Fruit fly (Drosophila melanogaster): ENCODE data around the gene aus.

DNA sequence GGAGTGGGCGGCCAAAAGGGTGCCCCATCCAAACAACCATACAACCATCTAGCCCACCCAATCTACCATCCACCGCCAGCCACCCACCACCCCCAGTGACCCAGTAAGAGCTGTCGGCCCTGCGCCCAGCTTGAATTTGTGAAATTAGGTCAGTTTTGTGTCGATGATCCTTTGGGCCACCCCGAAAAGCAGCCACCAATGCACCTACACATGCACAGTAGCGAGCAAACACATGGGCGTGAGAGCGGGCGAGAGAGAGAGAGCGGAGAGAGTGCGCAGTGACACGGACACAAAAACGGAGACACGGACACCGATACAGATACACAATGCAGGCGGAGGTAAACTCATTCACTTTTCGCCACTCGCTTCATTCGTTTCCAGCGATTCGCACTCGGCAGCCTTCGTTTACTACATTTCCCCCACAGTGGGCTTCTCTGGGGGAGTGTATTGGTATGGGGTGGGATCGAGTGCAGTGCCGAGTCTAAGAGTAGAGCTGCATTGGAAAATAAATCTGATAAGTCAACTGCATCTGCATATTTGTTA is 60.3 kb downstream of the aus start:
- TF ChIP-seq pad (GFP tag; optimal IDR thresholded peaks at IDR 0.05), result no peak
- TF ChIP-seq kay (GFP tag; ENCODE audit: borderline replicate concordance), result no peak
- no peak for TF ChIP-seq cnc (optimal IDR thresholded peaks at IDR 0.05)
- no peak for TF ChIP-seq Hr96 (GFP tag; optimal IDR thresholded peaks at IDR 0.05)
- TF ChIP-seq CG14711 (tag; optimal IDR thresholded peaks at IDR 0.05), result no peak
- no peak for TF ChIP-seq tj (GFP tag; optimal IDR thresholded peaks at IDR 0.05)
- TF ChIP-seq CG7101 (tag; optimal IDR thresholded peaks at IDR 0.05), result no peak
- no peak for TF ChIP-seq Mnt (GFP tag; optimal IDR thresholded peaks at IDR 0.05)
- no peak for TF ChIP-seq cic (GFP tag; optimal IDR thresholded peaks at IDR 0.05)
- no peak for TF ChIP-seq CG5204 (GFP tag; optimal IDR thresholded peaks at IDR 0.05)
- no peak for TF ChIP-seq CG7045 (GFP tag; optimal IDR thresholded peaks at IDR 0.05)
- TF ChIP-seq Crg-1 (GFP tag; optimal IDR thresholded peaks at IDR 0.05), result no peak
- no peak for TF ChIP-seq Clk (GFP tag; optimal IDR thresholded peaks at IDR 0.05)

All from whole organism, adult.